Worm (Caenorhabditis elegans) whole organism, late embryonic: ENCODE results near the gene sri-45.

ENCODE experiments used
- C38D4.7 ChIP-seq: fragments of 200-800 bp; sonication (Bioruptor generic); optimal IDR thresholded peaks from 2 replicates; lab custom pipeline; 2018; ENCODE audit warnings: mild to moderate bottlenecking, missing genetic modification characterization, moderate library complexity, missing compliant biosample characterization
- K09A11.1 ChIP-seq: sonication (generic microtip); optimal IDR thresholded peaks from 2 replicates; lab custom pipeline; 2017; ENCODE audit warnings: antibody characterized with exemption, mild to moderate bottlenecking, missing genetic modification characterization, missing compliant biosample characterization; ENCODE audit not compliant: insufficient read depth
- Y22D7AL.16 ChIP-seq: sonication (generic microtip); optimal IDR thresholded peaks from 2 replicates; lab custom pipeline; 2016; ENCODE audit warnings: missing genetic modification characterization, missing compliant biosample characterization
- ahr-1 ChIP-seq: sonication (generic microtip); optimal IDR thresholded peaks from 2 replicates; lab custom pipeline; 2016; ENCODE audit warnings: missing genetic modification characterization, missing compliant biosample characterization
- ama-1 ChIP-seq: fragments of 150-350 bp; optimal IDR thresholded peaks from 2 replicates; lab custom pipeline; 2014
- ceh-14 ChIP-seq: sonication (generic microtip); optimal IDR thresholded peaks from 2 replicates; lab custom pipeline; 2016; ENCODE audit warnings: missing genotype, missing genetic modification characterization, missing compliant biosample characterization
- ceh-18 ChIP-seq: sonication (generic microtip); optimal IDR thresholded peaks from 2 replicates; lab custom pipeline; 2016; ENCODE audit warnings: missing genetic modification characterization, missing compliant biosample characterization
- ceh-19 ChIP-seq: fragments of 200-800 bp; sonication (Bioruptor generic); optimal IDR thresholded peaks from 2 replicates; lab custom pipeline; 2018; ENCODE audit warnings: mild to moderate bottlenecking, missing genetic modification characterization, missing compliant biosample characterization
- ceh-22 ChIP-seq: sonication (generic microtip); optimal IDR thresholded peaks from 2 replicates; lab custom pipeline; 2017; ENCODE audit warnings: missing biosample characterization, missing genetic modification characterization
- ceh-45 ChIP-seq: fragments of 200-800 bp; sonication (Bioruptor generic); IDR thresholded peaks from 2 replicates; pipeline ENCODE4 v1.3.6; 2022; ENCODE audit warnings: missing genetic modification reagents, missing genetic modification characterization, missing compliant biosample characterization
- ceh-48 ChIP-seq: sonication (generic microtip); optimal IDR thresholded peaks from 2 replicates; lab custom pipeline; 2016; ENCODE audit warnings: missing genetic modification characterization, inconsistent platforms, missing compliant biosample characterization
- ceh-6 ChIP-seq: fragments of 200-800 bp; sonication (Bioruptor generic); optimal IDR thresholded peaks from 2 replicates; lab custom pipeline; 2018; ENCODE audit warnings: mild to moderate bottlenecking, missing genetic modification characterization, missing compliant biosample characterization
- ceh-9 ChIP-seq: sonication (generic microtip); optimal IDR thresholded peaks from 2 replicates; lab custom pipeline; 2016; ENCODE audit warnings: mild to moderate bottlenecking, missing genetic modification characterization, inconsistent platforms, missing compliant biosample characterization
- che-1 ChIP-seq: sonication (generic microtip); optimal IDR thresholded peaks from 2 replicates; lab custom pipeline; 2016; ENCODE audit warnings: mild to moderate bottlenecking, missing genetic modification characterization, missing compliant biosample characterization
- dve-1 ChIP-seq: sonication (generic microtip); optimal IDR thresholded peaks from 2 replicates; lab custom pipeline; 2017; ENCODE audit warnings: antibody characterized with exemption, mild to moderate bottlenecking, missing genetic modification characterization, missing compliant biosample characterization
- elt-2 ChIP-seq: sonication (generic microtip); optimal IDR thresholded peaks from 2 replicates; lab custom pipeline; 2016; ENCODE audit warnings: missing genetic modification reagents, missing genetic modification characterization, missing compliant biosample characterization
- ets-4 ChIP-seq: sonication (generic microtip); optimal IDR thresholded peaks from 2 replicates; lab custom pipeline; 2016; ENCODE audit warnings: missing genetic modification characterization, missing compliant biosample characterization
- eyg-1 ChIP-seq: sonication (generic microtip); optimal IDR thresholded peaks from 2 replicates; lab custom pipeline; 2016; ENCODE audit warnings: missing genotype, missing genetic modification characterization, missing compliant biosample characterization
- fax-1 ChIP-seq: sonication (generic microtip); optimal IDR thresholded peaks from 2 replicates; lab custom pipeline; 2016; ENCODE audit warnings: missing genotype, missing genetic modification characterization, missing compliant biosample characterization
- fkh-10 ChIP-seq: fragments of 150-350 bp; optimal IDR thresholded peaks from 2 replicates; lab custom pipeline; 2014; ENCODE audit warnings: missing biosample characterization, missing genetic modification reagents, missing genetic modification characterization
- lim-6 ChIP-seq: sonication (generic microtip); optimal IDR thresholded peaks from 2 replicates; lab custom pipeline; 2016; ENCODE audit warnings: missing genetic modification characterization, missing compliant biosample characterization
- madf-2 ChIP-seq: sonication (generic microtip); optimal IDR thresholded peaks from 2 replicates; lab custom pipeline; 2017; ENCODE audit warnings: missing genetic modification characterization, missing compliant biosample characterization
- mec-3 ChIP-seq: sonication (generic microtip); optimal IDR thresholded peaks from 2 replicates; lab custom pipeline; 2016; ENCODE audit warnings: borderline replicate concordance, missing genetic modification characterization, missing compliant biosample characterization
- nfya-1 ChIP-seq: sonication (generic microtip); optimal IDR thresholded peaks from 2 replicates; lab custom pipeline; 2017; ENCODE audit warnings: missing genetic modification characterization, mild to moderate bottlenecking, missing compliant biosample characterization, antibody characterized with exemption, moderate library complexity
- nhr-11 ChIP-seq: fragments of 150-350 bp; optimal IDR thresholded peaks from 2 replicates; lab custom pipeline; 2014; ENCODE audit warnings: missing biosample characterization, missing genetic modification characterization
- nhr-232 ChIP-seq: sonication (generic microtip); optimal IDR thresholded peaks from 2 replicates; lab custom pipeline; 2016; ENCODE audit warnings: missing genetic modification characterization, missing compliant biosample characterization
- npax-4 ChIP-seq: sonication (generic microtip); optimal IDR thresholded peaks from 2 replicates; lab custom pipeline; 2016; ENCODE audit warnings: missing genetic modification characterization, missing compliant biosample characterization
- odd-2 ChIP-seq: sonication (generic microtip); optimal IDR thresholded peaks from 2 replicates; lab custom pipeline; 2017; ENCODE audit warnings: antibody characterized with exemption, mild to moderate bottlenecking, missing genetic modification characterization, missing compliant biosample characterization
- pag-3 ChIP-seq: sonication (generic microtip); optimal IDR thresholded peaks from 2 replicates; lab custom pipeline; 2016; ENCODE audit warnings: missing compliant biosample characterization, missing genetic modification characterization, borderline replicate concordance
- pax-1 ChIP-seq: fragments of 150-350 bp; optimal IDR thresholded peaks from 2 replicates; lab custom pipeline; 2014; ENCODE audit warnings: missing biosample characterization, missing genetic modification characterization
- pha-2 ChIP-seq: sonication (generic microtip); optimal IDR thresholded peaks from 2 replicates; lab custom pipeline; 2017; ENCODE audit warnings: mild to moderate bottlenecking, missing genetic modification characterization, missing compliant biosample characterization
- pha-4 ChIP-seq: fragments of 150-350 bp; optimal IDR thresholded peaks from 2 replicates; lab custom pipeline; 2018; ENCODE audit warnings: missing biosample characterization, missing genetic modification reagents, missing genetic modification characterization
- pros-1 ChIP-seq: fragments of 150-350 bp; optimal IDR thresholded peaks from 2 replicates; lab custom pipeline; 2014; ENCODE audit warnings: missing biosample characterization, missing genetic modification reagents, missing genetic modification characterization
- rnt-1 ChIP-seq: sonication (generic microtip); optimal IDR thresholded peaks from 2 replicates; lab custom pipeline; 2016; ENCODE audit warnings: missing genetic modification characterization, missing compliant biosample characterization
- syd-9 ChIP-seq: sonication (generic microtip); optimal IDR thresholded peaks from 2 replicates; lab custom pipeline; 2016; ENCODE audit warnings: mild to moderate bottlenecking, missing genetic modification characterization, moderate library complexity, missing compliant biosample characterization
- tbx-2 ChIP-seq: sonication (generic microtip); optimal IDR thresholded peaks from 2 replicates; lab custom pipeline; 2016; ENCODE audit warnings: missing genetic modification characterization, missing compliant biosample characterization
- unc-3 ChIP-seq, 2 experiments: fragments of 200-800 bp in 1 of 2; sonication (Bioruptor generic) in 1 of 2; sonication (generic microtip) in 1 of 2; conservative IDR thresholded peaks in 1 of 2; optimal IDR thresholded peaks in 1 of 2; 2 replicates each; pipeline versions ENCODE4 v1.3.6 to Lab custom; 2016 to 2022; ENCODE audit warnings: missing compliant biosample characterization in 2 of 2, missing genetic modification characterization in 2 of 2, missing genetic modification reagents in 1 of 2
- unc-86 ChIP-seq: sonication (generic microtip); optimal IDR thresholded peaks from 2 replicates; lab custom pipeline; 2016; ENCODE audit warnings: missing genetic modification characterization, missing compliant biosample characterization
- zip-5 ChIP-seq: sonication (generic microtip); optimal IDR thresholded peaks from 2 replicates; lab custom pipeline; 2016; ENCODE audit warnings: missing genetic modification characterization, missing compliant biosample characterization
- ztf-16 ChIP-seq: sonication (generic microtip); optimal IDR thresholded peaks from 2 replicates; lab custom pipeline; 2017; ENCODE audit warnings: missing genetic modification characterization, missing compliant biosample characterization

Gene sri-45

ce11 chrII:643733-644132, 17.9 kb downstream of the sri-45 start:
- peak; percentile 80 for TF ChIP-seq dve-1 (tag; lab: Kevin White, UChicago)
- no peak for TF ChIP-seq unc-86 (tag; lab: Kevin White, UChicago)

ce11 chrII:639467-639866, 22.1 kb downstream of the sri-45 start, which contains the start of gene K07E8.6:
TSS of gene K07E8.6 (minus strand) at chrII:639567.
- no peak for TF ChIP-seq ama-1 (lab: Kevin White, UChicago)
- TF ChIP-seq madf-2 (tag; lab: Kevin White, UChicago), result no peak
- no peak for TF ChIP-seq pha-2
- no peak for TF ChIP-seq eyg-1 (tag; lab: Kevin White, UChicago)
- no peak for TF ChIP-seq lim-6 (tag; lab: Kevin White, UChicago)
- no peak for TF ChIP-seq rnt-1
- no peak for TF ChIP-seq ceh-18 (tag; lab: Kevin White, UChicago)
- TF ChIP-seq pha-4 (tag; lab: Kevin White, UChicago), result no peak
- no peak for TF ChIP-seq nhr-11 (tag; lab: Kevin White, UChicago)
- TF ChIP-seq tbx-2 (tag; lab: Kevin White, UChicago), result no peak
- no peak for TF ChIP-seq ceh-19 (GFP tag; lab: Kevin White, UChicago)
- no peak for TF ChIP-seq ceh-9
- TF ChIP-seq ceh-14 (tag; lab: Kevin White, UChicago), result no peak
- no peak for TF ChIP-seq odd-2 (tag; lab: Kevin White, UChicago)
- no peak for TF ChIP-seq ceh-6 (GFP tag; lab: Kevin White, UChicago)
- TF ChIP-seq nfya-1 (tag; lab: Kevin White, UChicago), result no peak
- no peak for TF ChIP-seq nhr-232
- TF ChIP-seq syd-9 (tag; lab: Kevin White, UChicago), result no peak
- TF ChIP-seq zip-5 (tag; lab: Kevin White, UChicago), result no peak
- no peak for TF ChIP-seq K09A11.1

ce11 chrII:633984-634383, 27.6 kb downstream of the sri-45 start, which contains the start of gene T04B8.1:
TSS of gene T04B8.1 (plus strand) at chrII:634284.
- no peak for TF ChIP-seq unc-3 (GFP tag; conservative IDR thresholded peaks at IDR 0.05; lab: Robert Waterston, UW)
- TF ChIP-seq unc-3 (tag; optimal IDR thresholded peaks at IDR 0.05; lab: Kevin White, UChicago), result no peak
- no peak for TF ChIP-seq nhr-11 (tag; lab: Kevin White, UChicago)
- TF ChIP-seq ets-4 (tag; lab: Kevin White, UChicago), result no peak
- no peak for TF ChIP-seq elt-2 (tag; lab: Kevin White, UChicago)
- TF ChIP-seq zip-5 (tag; lab: Kevin White, UChicago), result no peak
- TF ChIP-seq pag-3 (tag; lab: Kevin White, UChicago), result no peak
- no peak for TF ChIP-seq K09A11.1
- no peak for TF ChIP-seq odd-2 (tag; lab: Kevin White, UChicago)
- no peak for TF ChIP-seq ahr-1 (tag; lab: Kevin White, UChicago)
- TF ChIP-seq ceh-9, result no peak
- TF ChIP-seq pros-1 (tag; lab: Kevin White, UChicago), result no peak
- TF ChIP-seq ceh-18 (tag; lab: Kevin White, UChicago), result no peak
- no peak for TF ChIP-seq mec-3 (tag; lab: Kevin White, UChicago)
- no peak for TF ChIP-seq madf-2 (tag; lab: Kevin White, UChicago)
- no peak for TF ChIP-seq Y22D7AL.16
- no peak for TF ChIP-seq npax-4 (tag; lab: Kevin White, UChicago)
- no peak for TF ChIP-seq unc-86 (tag; lab: Kevin White, UChicago)
- TF ChIP-seq dve-1 (tag; lab: Kevin White, UChicago), result no peak
- TF ChIP-seq nhr-232, result no peak

- 0 out of 2 replicates have a peak, but pooled peaks have one; percentile 50 for TF ChIP-seq ceh-45 (GFP tag; lab: Robert Waterston, UW)
Observed at ce11 chrII:629454-629853, 32.1 kb downstream of the sri-45 start.

ce11 chrII:627913-628312, 33.7 kb downstream of the sri-45 start:
- TF ChIP-seq C38D4.7 (GFP tag; lab: Kevin White, UChicago) (no peak), ceh-48 (no peak), eyg-1 (tag; lab: Kevin White, UChicago) (no peak), pros-1 (tag; lab: Kevin White, UChicago) (no peak), ceh-22 (tag; lab: Kevin White, UChicago) (no peak), che-1 (tag; lab: Kevin White, UChicago) (no peak), pax-1 (tag; lab: Kevin White, UChicago) (no peak), Y22D7AL.16 (no peak), fkh-10 (GFP tag; lab: Kevin White, UChicago) (no peak), ceh-9 (no peak), pag-3 (tag; lab: Kevin White, UChicago) (no peak), zip-5 (tag; lab: Kevin White, UChicago) (no peak), fax-1 (tag; lab: Kevin White, UChicago) (no peak), ztf-16 (tag; lab: Kevin White, UChicago) (no peak), ahr-1 (tag; lab: Kevin White, UChicago) (no peak), nhr-11 (tag; lab: Kevin White, UChicago) (no peak), unc-3 (GFP tag; conservative IDR thresholded peaks at IDR 0.05; lab: Robert Waterston, UW) (no peak), unc-3 (tag; optimal IDR thresholded peaks at IDR 0.05; lab: Kevin White, UChicago) (no peak)
